Worm (Caenorhabditis elegans): Measurements from ENCODE around the gene cnx-1.

cnx-1 gene

DNA sequence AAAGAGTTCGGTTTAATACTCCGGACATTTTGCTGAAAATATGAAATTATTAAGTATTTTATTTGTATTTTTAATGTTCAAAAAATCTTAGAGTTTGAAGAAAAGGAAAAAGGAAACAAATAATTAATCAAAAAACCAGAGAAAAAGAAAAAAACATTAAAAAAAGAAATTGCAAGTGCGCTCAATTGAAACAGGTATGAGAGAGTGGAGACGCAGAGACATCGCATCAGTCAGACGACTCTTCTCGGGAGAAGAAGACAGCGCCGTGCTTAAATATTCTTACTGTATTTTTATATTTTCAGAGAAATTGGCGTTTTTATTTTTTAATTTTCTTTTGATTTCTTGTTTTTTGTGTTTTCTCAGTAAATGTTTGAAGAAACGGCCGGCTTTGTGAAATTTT is 31.1 kb upstream of the cnx-1 start, which contains the start of gene mrpl-36 (continued):
- TF ChIP-seq lin-14 (GFP tag; optimal IDR thresholded peaks at IDR 0.05) (no peak), hlh-17 (GFP tag; optimal IDR thresholded peaks at IDR 0.05; ENCODE audit: borderline replicate concordance) (no peak), dpl-1 (GFP tag; optimal IDR thresholded peaks at IDR 0.05) (peak; percentile 33 to 64 (median 39)), unc-30 (tag; optimal IDR thresholded peaks at IDR 0.05) (no peak), tlp-1 (tag; optimal IDR thresholded peaks at IDR 0.05) (no peak), C34B4.2 (tag; optimal IDR thresholded peaks at IDR 0.05) (no peak), egl-13 (tag; optimal IDR thresholded peaks at IDR 0.05) (no peak), pax-3 (tag; optimal IDR thresholded peaks at IDR 0.05) (no peak), mef-2 (tag; optimal IDR thresholded peaks at IDR 0.05) (no peak), aly-2 (tag; optimal IDR thresholded peaks at IDR 0.05) (no peak), efl-3 (GFP tag; optimal IDR thresholded peaks at IDR 0.05) (no peak), egl-27 (tag; optimal IDR thresholded peaks at IDR 0.05) (no peak), unc-62 (GFP tag; optimal IDR thresholded peaks at IDR 0.05) (no peak), jun-1 (tag; optimal IDR thresholded peaks at IDR 0.05) (no peak), unc-130 (tag; optimal IDR thresholded peaks at IDR 0.05) (no peak), mdl-1 (tag; optimal IDR thresholded peaks at IDR 0.05) (peak in 1 of 2 experiments; percentile 5), nhr-12 (tag; optimal IDR thresholded peaks at IDR 0.05) (no peak), lin-13 (GFP tag; optimal IDR thresholded peaks at IDR 0.05) (no peak), fkh-10 (GFP tag; optimal IDR thresholded peaks at IDR 0.05) (no peak), ztf-11 (tag; optimal IDR thresholded peaks at IDR 0.05) (no peak), alr-1 (tag; optimal IDR thresholded peaks at IDR 0.05; ENCODE audit: borderline replicate concordance) (no peak), nhr-47 (tag; optimal IDR thresholded peaks at IDR 0.05) (peak; percentile 17), nhr-85 (tag) (no peak), lin-35 (GFP tag; optimal IDR thresholded peaks at IDR 0.05) (peak; percentile 52 to 61), lsy-2 (tag; optimal IDR thresholded peaks at IDR 0.05) (peak; percentile 50 to 61), ztf-4 (tag; optimal IDR thresholded peaks at IDR 0.05) (no peak), nhr-77 (tag; optimal IDR thresholded peaks at IDR 0.05) (no peak), nhr-19 (GFP tag; conservative IDR thresholded peaks at IDR 0.05) (no peak), lin-39 (tag; optimal IDR thresholded peaks at IDR 0.05) (no peak), pag-3 (tag; optimal IDR thresholded peaks at IDR 0.05; ENCODE audit: borderline replicate concordance, insufficient read depth) (no peak), zip-4 (GFP tag; optimal IDR thresholded peaks at IDR 0.05) (no peak), pqm-1 (tag; optimal IDR thresholded peaks at IDR 0.05) (no peak), nhr-90 (tag; optimal IDR thresholded peaks at IDR 0.05; ENCODE audit: poor library complexity) (no peak), dsc-1 (tag; optimal IDR thresholded peaks at IDR 0.05) (no peak), F16B12.6 (tag; optimal IDR thresholded peaks at IDR 0.05) (peak; percentile 33), mep-1 (tag; optimal IDR thresholded peaks at IDR 0.05) (peak; percentile 38), Y116A8C.19 (tag; optimal IDR thresholded peaks at IDR 0.05; ENCODE audit: borderline replicate concordance) (no peak), nhr-71 (tag; optimal IDR thresholded peaks at IDR 0.05) (peak; percentile 46), fos-1 (tag; optimal IDR thresholded peaks at IDR 0.05) (no peak), ceh-82 (tag; optimal IDR thresholded peaks at IDR 0.05) (peak in 1 of 3 experiments; percentile 36), fkh-4 (tag; optimal IDR thresholded peaks at IDR 0.05; ENCODE audit: borderline replicate concordance) (no peak)

DNA sequence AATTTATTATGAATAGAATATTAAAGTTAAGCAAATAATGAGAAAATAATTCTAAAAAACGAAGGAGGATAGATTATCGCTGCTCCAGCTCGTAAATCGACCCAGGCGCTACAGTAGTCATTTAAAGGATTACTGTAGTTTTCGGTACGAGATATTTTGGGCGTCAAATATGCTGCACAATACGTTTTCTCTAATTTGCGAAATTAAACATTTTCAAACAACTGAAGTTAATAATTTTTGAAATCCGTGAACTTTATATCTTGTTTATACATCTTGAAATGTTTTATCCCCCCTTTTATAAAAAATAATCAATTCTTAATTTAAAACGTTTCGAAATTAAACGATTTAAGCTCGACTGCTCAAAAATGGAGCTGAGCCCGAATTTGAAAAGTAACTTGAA is 29.2 kb upstream of the cnx-1 start, which contains the start of gene K11H3.2:
TSS of gene K11H3.2 (plus strand) at position 301 of the 400 bp plus-strand sequence.
- TF ChIP-seq C04F5.9 (tag; optimal IDR thresholded peaks at IDR 0.05) (no peak), fos-1 (tag; optimal IDR thresholded peaks at IDR 0.05) (no peak), sup-37 (GFP tag; optimal IDR thresholded peaks at IDR 0.05) (no peak), aha-1 (tag; optimal IDR thresholded peaks at IDR 0.05) (no peak), dpl-1 (GFP tag; optimal IDR thresholded peaks at IDR 0.05) (no peak), blmp-1 (tag; optimal IDR thresholded peaks at IDR 0.05) (no peak), ceh-82 (tag; optimal IDR thresholded peaks at IDR 0.05) (no peak), Y116A8C.19 (tag; optimal IDR thresholded peaks at IDR 0.05; ENCODE audit: borderline replicate concordance) (no peak), C16A3.4 (tag; optimal IDR thresholded peaks at IDR 0.05) (no peak)

Data from whole organism, L1 larva.